Fruit fly (Drosophila melanogaster): ENCODE results near the gene Obp69a.

Gene Obp69a

dm6 chr3L:12406999-12407632 lies 11.1 kb downstream of the Obp69a start (continued):
- peak; percentile 93 for TF ChIP-seq her (GFP tag; optimal IDR thresholded peaks at IDR 0.05)
- peak; percentile 86 for TF ChIP-seq CG10366 (GFP tag; IDR thresholded peaks at IDR 0.05)
- TF ChIP-seq sqz (GFP tag; optimal IDR thresholded peaks at IDR 0.05) = peak; percentile 88
- TF ChIP-seq Hr78 (GFP tag; optimal IDR thresholded peaks at IDR 0.05) = peak in 1 of 2 experiments; percentile 79
- peak; percentile 71 for TF ChIP-seq da (GFP tag; optimal IDR thresholded peaks at IDR 0.05)
- peak; percentile 34 for TF ChIP-seq CG9215 (GFP tag; IDR thresholded peaks at IDR 0.05)
- TF ChIP-seq CG3281 (GFP tag; optimal IDR thresholded peaks at IDR 0.05) = peak; percentile 94
- peak; percentile 78 for TF ChIP-seq CoRest (tag; optimal IDR thresholded peaks at IDR 0.05)
- TF ChIP-seq YL-1 (GFP tag; optimal IDR thresholded peaks at IDR 0.05) = peak; percentile 82
- TF ChIP-seq Aef1 (GFP tag; IDR thresholded peaks at IDR 0.05) = peak; percentile 57
- TF ChIP-seq run (tag; optimal IDR thresholded peaks at IDR 0.05) = peak; percentile 81
- peak; percentile 97 for TF ChIP-seq ftz-f1 (GFP tag; optimal IDR thresholded peaks at IDR 0.05)
- no peak for TF ChIP-seq eve (GFP tag; optimal IDR thresholded peaks at IDR 0.05)
- peak; percentile 55 for TF ChIP-seq pum (GFP tag; optimal IDR thresholded peaks at IDR 0.05)
- peak; percentile 92 for TF ChIP-seq CG15269 (tag; optimal IDR thresholded peaks at IDR 0.05)
- peak; percentile 64 for TF ChIP-seq Lhr (GFP tag; optimal IDR thresholded peaks at IDR 0.05)
- TF ChIP-seq CG9797 (GFP tag; optimal IDR thresholded peaks at IDR 0.05) = peak; percentile 26
- peak; percentile 98 for TF ChIP-seq so (GFP tag; IDR thresholded peaks at IDR 0.05)
- TF ChIP-seq eyg (GFP tag; optimal IDR thresholded peaks at IDR 0.05) = peak; percentile 100
- TF ChIP-seq CG3407 (GFP tag; optimal IDR thresholded peaks at IDR 0.05) = peak; percentile 89
- TF ChIP-seq CG8944 (GFP tag; optimal IDR thresholded peaks at IDR 0.05) = peak; percentile 89
- no peak for TF ChIP-seq br (optimal IDR thresholded peaks at IDR 0.05)
- TF ChIP-seq Atf6 (GFP tag; IDR thresholded peaks at IDR 0.05) = peak; percentile 98
- peak; percentile 90 for TF ChIP-seq Fer2 (tag; optimal IDR thresholded peaks at IDR 0.05)
- peak; percentile 72 for TF ChIP-seq ken (GFP tag; IDR thresholded peaks at IDR 0.05)
- peak; percentile 26 for TF ChIP-seq pzg (GFP tag; optimal IDR thresholded peaks at IDR 0.05)
- TF ChIP-seq Hmr (GFP tag; optimal IDR thresholded peaks at IDR 0.05) = peak; percentile 98
- peak; percentile 93 for TF ChIP-seq CG12744 (GFP tag; optimal IDR thresholded peaks at IDR 0.05)
- TF ChIP-seq Sox102F (GFP tag; optimal IDR thresholded peaks at IDR 0.05) = peak; percentile 87
- TF ChIP-seq Stat92E (GFP tag; optimal IDR thresholded peaks at IDR 0.05) = no peak
- peak; percentile 84 for TF ChIP-seq emc (GFP tag; optimal IDR thresholded peaks at IDR 0.05)
- TF ChIP-seq CG9437 (GFP tag; optimal IDR thresholded peaks at IDR 0.05) = peak; percentile 19
- TF ChIP-seq CG11247 (GFP tag; IDR thresholded peaks at IDR 0.05) = peak; percentile 90
- TF ChIP-seq CG16815 (GFP tag; optimal IDR thresholded peaks at IDR 0.05) = no peak
- TF ChIP-seq Camta (GFP tag; optimal IDR thresholded peaks at IDR 0.05) = peak; percentile 91
- peak; percentile 78 for TF ChIP-seq CG3065 (GFP tag; optimal IDR thresholded peaks at IDR 0.05)
- TF ChIP-seq CG4707 (GFP tag; optimal IDR thresholded peaks at IDR 0.05) = peak; percentile 76
- peak; percentile 83 for TF ChIP-seq Dip3 (GFP tag; optimal IDR thresholded peaks at IDR 0.05)
- peak; percentile 91 for TF ChIP-seq CG7786 (GFP tag; optimal IDR thresholded peaks at IDR 0.05)
- TF ChIP-seq Usf (GFP tag; optimal IDR thresholded peaks at IDR 0.05) = peak; percentile 14
- no peak for TF ChIP-seq Doc2 (GFP tag; IDR thresholded peaks at IDR 0.05)
- peak; percentile 98 for TF ChIP-seq rib (GFP tag; IDR thresholded peaks at IDR 0.05)
- TF ChIP-seq slou (GFP tag; optimal IDR thresholded peaks at IDR 0.05) = peak; percentile 88
- TF ChIP-seq fru (optimal IDR thresholded peaks at IDR 0.05) = no peak
- peak; percentile 39 for TF ChIP-seq az2 (GFP tag; optimal IDR thresholded peaks at IDR 0.05)
- TF ChIP-seq Dp (GFP tag; optimal IDR thresholded peaks at IDR 0.05) = peak; percentile 12
- TF ChIP-seq sd (tag; optimal IDR thresholded peaks at IDR 0.05) = peak; percentile 98
- peak; percentile 92 for TF ChIP-seq CG16779 (GFP tag; IDR thresholded peaks at IDR 0.05)
- TF ChIP-seq ci (GFP tag; IDR thresholded peaks at IDR 0.05) = peak; percentile 97
- TF ChIP-seq CG13287 (GFP tag; IDR thresholded peaks at IDR 0.05; ENCODE audit: partially characterized antibody) = no peak; the same call in none of the 2 replicates
- peak; percentile 78 for TF ChIP-seq Poxn (GFP tag; IDR thresholded peaks at IDR 0.05)
